Worm (Caenorhabditis elegans) whole organism, mixed stage, embryonic: ENCODE data around the gene cct-5.

Source experiments
- bed-3 ChIP-seq: fragments of 200-800 bp; sonication (Bioruptor generic); optimal IDR thresholded peaks from 3 replicates; lab custom pipeline; 2018; ENCODE audit warnings: mild to moderate bottlenecking, missing genetic modification characterization, moderate library complexity, missing compliant biosample characterization
- blmp-1 ChIP-seq: fragments of 150-350 bp; optimal IDR thresholded peaks from 2 replicates; lab custom pipeline; 2014; ENCODE audit warnings: missing biosample characterization, missing genetic modification characterization
- drap-1 ChIP-seq: fragments of 200-800 bp; sonication (Bioruptor generic); optimal IDR thresholded peaks from 3 replicates; lab custom pipeline; 2018; ENCODE audit warnings: mild to moderate bottlenecking, missing genetic modification characterization, missing compliant biosample characterization
- lsy-2 ChIP-seq: fragments of 150-350 bp; optimal IDR thresholded peaks from 2 replicates; lab custom pipeline; 2014; ENCODE audit warnings: missing biosample characterization, missing genetic modification characterization
- mep-1 ChIP-seq: fragments of 150-350 bp; optimal IDR thresholded peaks from 2 replicates; lab custom pipeline; 2017; ENCODE audit warnings: missing biosample characterization, missing genetic modification reagents, missing genetic modification characterization, inconsistent platforms
- nhr-237 ChIP-seq: fragments of 150-350 bp; optimal IDR thresholded peaks from 2 replicates; lab custom pipeline; 2014; ENCODE audit warnings: missing biosample characterization, missing genetic modification characterization
- nhr-28 ChIP-seq: fragments of 150-350 bp; optimal IDR thresholded peaks from 2 replicates; lab custom pipeline; 2014; ENCODE audit warnings: missing biosample characterization, missing genetic modification characterization
- nhr-76 ChIP-seq: sonication (generic microtip); optimal IDR thresholded peaks from 2 replicates; lab custom pipeline; 2017; ENCODE audit warnings: missing biosample characterization, missing genetic modification characterization
- unc-120 ChIP-seq: sonication (generic microtip); optimal IDR thresholded peaks from 2 replicates; lab custom pipeline; 2017; ENCODE audit warnings: missing genetic modification characterization, missing compliant biosample characterization; ENCODE audit not compliant: poor library complexity, severe bottlenecking
- unc-62 ChIP-seq: fragments of 150-350 bp; optimal IDR thresholded peaks from 2 replicates; lab custom pipeline; 2014; ENCODE audit warnings: missing biosample characterization, missing genetic modification reagents, missing genetic modification characterization
- ztf-11 ChIP-seq: fragments of 150-350 bp; optimal IDR thresholded peaks from 2 replicates; lab custom pipeline; 2014; ENCODE audit warnings: missing biosample characterization, missing genetic modification characterization

ce11 chrIII:4513926-4514325 is 6.0 kb upstream of the cct-5 start:
- TF ChIP-seq mep-1 (tag; lab: Kevin White, UChicago) (no peak), ztf-11 (tag; lab: Kevin White, UChicago) (no peak), unc-120 (tag; lab: Kevin White, UChicago) (peak; percentile 25), nhr-237 (tag; lab: Kevin White, UChicago) (no peak), nhr-28 (tag; lab: Kevin White, UChicago) (no peak), unc-62 (GFP tag; lab: Kevin White, UChicago) (no peak), bed-3 (no peak), lsy-2 (tag; lab: Kevin White, UChicago) (no peak), drap-1 (GFP tag; lab: Kevin White, UChicago) (peak; percentile 23), blmp-1 (no peak), nhr-76 (no peak)
